Fruit fly (Drosophila melanogaster): ENCODE measurements around the gene PGRP-LD.

dm6 chr3L:5808101-5808433 lies 28.2 kb downstream of the PGRP-LD start:
- TF ChIP-seq sisA (GFP tag; IDR thresholded peaks at IDR 0.05) (no peak), aop (GFP tag; IDR thresholded peaks at IDR 0.05) (no peak), CG11085 (GFP tag; IDR thresholded peaks at IDR 0.05) (no peak), CG17612 (GFP tag; IDR thresholded peaks at IDR 0.05) (no peak), bsh (GFP tag; optimal IDR thresholded peaks at IDR 0.05) (peak; percentile 29 to 54), CG12104 (GFP tag; optimal IDR thresholded peaks at IDR 0.05) (no peak), D (optimal IDR thresholded peaks at IDR 0.05) (no peak), D (GFP tag; optimal IDR thresholded peaks at IDR 0.05) (no peak), CG18764 (GFP tag; optimal IDR thresholded peaks at IDR 0.05) (no peak), CG7745 (tag; optimal IDR thresholded peaks at IDR 0.05) (no peak), pum (GFP tag; optimal IDR thresholded peaks at IDR 0.05) (no peak), gcm2 (GFP tag; optimal IDR thresholded peaks at IDR 0.05) (no peak), Vsx1 (GFP tag; optimal IDR thresholded peaks at IDR 0.05) (no peak)
